Fruit fly (Drosophila melanogaster): ENCODE results near the gene I-t.

The I-t gene

DNA sequence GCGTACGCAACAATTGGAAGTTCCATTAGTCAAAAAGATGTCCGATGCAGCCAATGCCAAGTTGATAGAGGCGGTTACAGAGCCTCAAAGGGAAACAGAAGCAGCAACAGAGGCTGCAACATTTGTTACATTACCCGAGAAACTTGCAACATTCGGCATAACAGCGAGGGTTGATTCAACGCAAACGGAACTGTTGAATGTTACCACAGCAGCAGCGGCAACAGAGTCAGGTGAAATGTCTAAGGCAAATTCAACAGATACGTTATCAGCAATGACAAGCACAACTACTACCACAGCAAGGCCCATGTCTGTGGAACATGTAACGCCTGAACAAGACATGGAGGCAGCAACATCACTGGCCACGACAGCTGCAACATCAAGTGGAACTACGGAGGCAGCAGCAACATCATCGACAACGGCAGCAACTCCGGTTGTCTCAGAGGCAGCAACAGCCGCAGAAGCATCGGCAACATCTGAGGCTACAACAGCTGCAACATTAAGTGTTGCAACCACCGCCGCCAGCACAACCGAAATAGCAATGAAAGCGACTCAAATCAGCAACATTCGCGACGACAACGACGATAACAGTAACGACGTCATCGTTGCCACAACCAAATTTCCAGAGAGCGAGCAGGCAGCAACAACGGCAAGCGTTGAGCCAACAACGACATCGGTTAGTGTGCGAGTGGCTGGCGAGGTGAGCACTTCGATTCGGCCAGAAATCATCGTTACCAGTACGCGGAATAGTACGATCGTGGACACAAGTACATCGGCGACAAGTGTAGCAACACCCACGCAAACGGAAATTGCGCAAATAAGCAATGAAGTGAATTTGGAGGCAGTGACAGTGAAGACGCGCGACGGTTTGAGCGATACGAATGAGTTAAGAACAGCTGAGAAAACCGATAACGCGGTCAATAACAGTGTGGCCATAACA is 34.5 kb upstream of the I-t start:
- TF ChIP-seq Ets98B (GFP tag; IDR thresholded peaks at IDR 0.05), result no peak
- peak; percentile 44 for TF ChIP-seq EcR (GFP tag; optimal IDR thresholded peaks at IDR 0.05)
- no peak for TF ChIP-seq CG34367 (tag; optimal IDR thresholded peaks at IDR 0.05)
- TF ChIP-seq rn (GFP tag; IDR thresholded peaks at IDR 0.05), result no peak

DNA sequence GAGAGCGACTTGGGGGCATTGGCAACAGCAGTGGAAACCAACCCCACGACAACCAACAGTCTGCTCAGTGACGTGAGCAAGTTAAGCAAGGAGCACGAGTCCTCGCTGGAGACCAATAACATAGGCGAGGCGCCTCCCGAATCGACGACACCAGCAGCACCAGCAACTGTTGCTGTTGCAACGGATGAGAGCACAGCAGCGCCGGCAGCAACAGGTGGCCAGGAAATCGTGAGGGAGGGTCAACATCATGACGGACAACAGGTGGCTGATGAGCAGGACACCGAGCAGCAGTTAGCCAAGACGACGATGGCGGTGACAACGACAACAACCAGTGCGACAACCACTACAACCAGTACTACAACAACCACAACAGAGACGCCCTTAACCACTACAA is 33.9 kb upstream of the I-t start:
- no peak for TF ChIP-seq fd96Ca (GFP tag; IDR thresholded peaks at IDR 0.05)
- no peak for TF ChIP-seq CG15710 (tag; optimal IDR thresholded peaks at IDR 0.05)
- TF ChIP-seq CG12605 (GFP tag; IDR thresholded peaks at IDR 0.05), result peak; percentile 97
- TF ChIP-seq CG34367 (tag; optimal IDR thresholded peaks at IDR 0.05), result no peak

DNA sequence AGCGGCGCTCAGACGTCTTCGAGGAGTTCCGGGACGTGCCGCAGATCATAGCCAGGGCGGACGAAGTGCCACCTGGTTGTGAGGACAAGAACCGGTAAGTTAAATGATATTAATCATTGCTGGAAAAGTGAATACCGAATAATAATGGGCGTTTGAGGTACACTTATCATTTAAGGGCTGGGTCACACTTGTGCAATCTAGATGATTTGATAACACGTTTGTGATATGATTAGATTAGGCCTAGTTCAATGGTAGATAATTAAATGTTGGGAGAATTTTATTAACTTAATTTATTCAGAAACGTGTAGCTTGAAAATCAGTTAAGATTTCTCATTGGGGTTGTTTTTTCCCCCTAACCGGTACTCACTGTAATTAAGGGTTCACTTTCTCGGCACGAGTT is 32.9 kb upstream of the I-t start:
- no peak for TF ChIP-seq Pif1B (GFP tag; optimal IDR thresholded peaks at IDR 0.05)
- TF ChIP-seq EcR (GFP tag; optimal IDR thresholded peaks at IDR 0.05), result no peak
- no peak for TF ChIP-seq CG32121 (GFP tag; IDR thresholded peaks at IDR 0.05)
- TF ChIP-seq CG15710 (tag; optimal IDR thresholded peaks at IDR 0.05), result no peak
- no peak for TF ChIP-seq CG10348 (GFP tag; IDR thresholded peaks at IDR 0.05)
- TF ChIP-seq D1 (tag; optimal IDR thresholded peaks at IDR 0.05), result no peak
- no peak for TF ChIP-seq CG4496 (GFP tag; IDR thresholded peaks at IDR 0.05)
- TF ChIP-seq rn (GFP tag; IDR thresholded peaks at IDR 0.05), result no peak
- TF ChIP-seq fd96Ca (GFP tag; IDR thresholded peaks at IDR 0.05), result no peak
- TF ChIP-seq CG12605 (GFP tag; IDR thresholded peaks at IDR 0.05), result no peak
- TF ChIP-seq CG17806 (tag; optimal IDR thresholded peaks at IDR 0.05), result no peak
- TF ChIP-seq CG8301 (tag; optimal IDR thresholded peaks at IDR 0.05), result no peak
- TF ChIP-seq CG8159 (tag; optimal IDR thresholded peaks at IDR 0.05), result no peak

DNA sequence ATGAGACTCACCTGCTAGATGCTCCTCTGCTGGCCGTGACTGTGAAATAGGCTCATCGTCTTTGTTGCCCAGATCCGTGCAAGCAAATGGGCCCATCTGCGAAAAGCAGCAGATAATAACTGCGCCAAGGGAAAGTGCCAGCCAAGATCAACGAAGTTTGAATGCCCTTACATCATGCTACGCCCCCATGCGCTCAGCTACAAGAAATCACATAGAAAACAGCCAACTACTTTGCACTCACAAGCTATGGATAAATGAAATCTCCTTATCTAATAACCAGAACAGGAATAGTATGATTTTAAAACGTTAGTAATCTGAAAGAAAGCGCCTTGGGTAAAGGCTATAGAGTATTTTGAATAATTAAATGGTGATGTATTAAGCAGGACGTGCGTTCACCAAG is 32.0 kb upstream of the I-t start:
- 0 out of 3 replicates have a peak, but pooled peaks have one; percentile 29 for TF ChIP-seq CG4496 (GFP tag; IDR thresholded peaks at IDR 0.05)
- TF ChIP-seq CG17806 (tag; optimal IDR thresholded peaks at IDR 0.05), result peak; percentile 29
- TF ChIP-seq Snoo (tag; optimal IDR thresholded peaks at IDR 0.05), result no peak
- no peak for TF ChIP-seq CG13204 (GFP tag; optimal IDR thresholded peaks at IDR 0.05)
- TF ChIP-seq CG14655 (GFP tag; optimal IDR thresholded peaks at IDR 0.05), result no peak
- no peak for TF ChIP-seq Pif1A (GFP tag; optimal IDR thresholded peaks at IDR 0.05)
- no peak for TF ChIP-seq rn (GFP tag; IDR thresholded peaks at IDR 0.05)
- no peak for TF ChIP-seq CG32121 (GFP tag; IDR thresholded peaks at IDR 0.05)
- TF ChIP-seq gl (tag; optimal IDR thresholded peaks at IDR 0.05), result no peak
- TF ChIP-seq Pif1B (GFP tag; optimal IDR thresholded peaks at IDR 0.05), result no peak
- peak; percentile 22 for TF ChIP-seq CG8301 (tag; optimal IDR thresholded peaks at IDR 0.05)
- TF ChIP-seq CG10348 (GFP tag; IDR thresholded peaks at IDR 0.05), result no peak
- no peak for TF ChIP-seq fd96Ca (GFP tag; IDR thresholded peaks at IDR 0.05)
- peak; percentile 18 for TF ChIP-seq CG9948 (tag; optimal IDR thresholded peaks at IDR 0.05)
- TF ChIP-seq CG15710 (tag; optimal IDR thresholded peaks at IDR 0.05), result peak; percentile 24
- peak; percentile 50 for TF ChIP-seq CG8159 (tag; optimal IDR thresholded peaks at IDR 0.05)
- TF ChIP-seq CG12605 (GFP tag; IDR thresholded peaks at IDR 0.05), result no peak
- no peak for TF ChIP-seq D1 (tag; optimal IDR thresholded peaks at IDR 0.05)
- TF ChIP-seq CG34367 (tag; optimal IDR thresholded peaks at IDR 0.05), result no peak
- no peak for TF ChIP-seq EcR (GFP tag; optimal IDR thresholded peaks at IDR 0.05)
- TF ChIP-seq Ets98B (GFP tag; IDR thresholded peaks at IDR 0.05), result no peak

DNA sequence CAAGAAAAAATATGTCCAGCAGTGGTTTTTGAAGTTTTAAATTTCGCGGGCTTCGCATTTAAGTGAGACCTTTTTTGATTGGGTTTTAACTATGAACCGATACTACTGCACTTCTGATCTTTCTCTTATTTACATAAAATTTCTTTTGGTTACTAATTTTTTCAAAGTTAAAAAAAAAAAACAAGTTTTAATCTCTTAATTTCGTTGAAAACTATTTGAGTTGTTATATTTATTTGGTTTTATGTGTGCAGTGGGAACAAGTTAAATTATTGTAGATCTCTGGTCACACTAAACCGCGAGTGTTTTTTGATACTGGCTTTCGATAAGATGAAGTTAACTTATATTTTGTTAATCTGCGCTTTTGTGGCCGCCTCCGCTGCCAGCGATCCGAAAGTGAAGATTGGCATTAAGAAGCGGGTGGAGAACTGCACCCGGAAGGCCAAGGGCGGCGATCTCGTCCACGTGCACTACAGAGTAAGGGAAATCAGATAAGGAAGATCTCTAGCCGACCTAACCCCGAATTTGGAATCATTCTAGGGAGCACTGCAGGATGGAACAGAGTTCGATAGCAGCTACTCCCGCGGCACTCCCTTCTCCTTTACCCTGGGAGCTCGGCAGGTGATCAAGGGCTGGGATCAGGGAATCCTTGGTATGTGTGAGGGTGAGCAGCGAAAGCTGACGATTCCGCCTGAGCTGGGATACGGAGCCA is 29.7 kb upstream of the I-t start, which contains the start of gene CG14715:
Gene CG14715 (plus strand): TSS at position 267 of the 709 bp plus-strand sequence.
- TF ChIP-seq CG13204 (GFP tag; optimal IDR thresholded peaks at IDR 0.05) (no peak), CG12605 (GFP tag; IDR thresholded peaks at IDR 0.05) (no peak), CG15710 (tag; optimal IDR thresholded peaks at IDR 0.05) (peak; percentile 25), Snoo (tag; optimal IDR thresholded peaks at IDR 0.05) (no peak), D1 (tag; optimal IDR thresholded peaks at IDR 0.05) (no peak), Pif1A (GFP tag; optimal IDR thresholded peaks at IDR 0.05) (no peak), CG9948 (tag; optimal IDR thresholded peaks at IDR 0.05) (peak; percentile 2), Ets98B (GFP tag; IDR thresholded peaks at IDR 0.05) (no peak), CG32121 (GFP tag; IDR thresholded peaks at IDR 0.05) (peak; percentile 31; the same call in 1 of the 2 replicates), gl (tag; optimal IDR thresholded peaks at IDR 0.05) (no peak), CG34367 (tag; optimal IDR thresholded peaks at IDR 0.05) (no peak), CG8159 (tag; optimal IDR thresholded peaks at IDR 0.05) (peak; percentile 25), Pif1B (GFP tag; optimal IDR thresholded peaks at IDR 0.05) (no peak), CG17806 (tag; optimal IDR thresholded peaks at IDR 0.05) (peak; percentile 13), CG10348 (GFP tag; IDR thresholded peaks at IDR 0.05) (no peak), CG4496 (GFP tag; IDR thresholded peaks at IDR 0.05) (no peak), CG14655 (GFP tag; optimal IDR thresholded peaks at IDR 0.05) (no peak), CG8301 (tag; optimal IDR thresholded peaks at IDR 0.05) (no peak), EcR (GFP tag; optimal IDR thresholded peaks at IDR 0.05) (no peak), fd96Ca (GFP tag; IDR thresholded peaks at IDR 0.05) (no peak), rn (GFP tag; IDR thresholded peaks at IDR 0.05) (no peak)

Measured in whole organism, pupa.